Fruit fly (Drosophila melanogaster): ENCODE data around the gene CG43091.
A peak's percentile ranks its signal among the peaks of the same experiment; 100 is the strongest.

The CG43091 gene

dm6 chr3R:22726031-22726770 is 42.3 kb downstream of the CG43091 start, which contains the start of gene RNF220 (continued):
- no peak for TF ChIP-seq dan (GFP tag; IDR thresholded peaks at IDR 0.05)
- no peak for TF ChIP-seq gsb-n (tag; optimal IDR thresholded peaks at IDR 0.05)
- no peak for TF ChIP-seq sisA (GFP tag; IDR thresholded peaks at IDR 0.05)
- TF ChIP-seq sug (tag; optimal IDR thresholded peaks at IDR 0.05): no peak
- TF ChIP-seq CG34376 (GFP tag; optimal IDR thresholded peaks at IDR 0.05): no peak
- no peak for TF ChIP-seq Dip3 (GFP tag; optimal IDR thresholded peaks at IDR 0.05)
- no peak for TF ChIP-seq CG7987 (GFP tag; optimal IDR thresholded peaks at IDR 0.05)
- no peak for TF ChIP-seq ewg (GFP tag; optimal IDR thresholded peaks at IDR 0.05)
- TF ChIP-seq slp2 (GFP tag; optimal IDR thresholded peaks at IDR 0.05): no peak
- no peak for TF ChIP-seq pnt (GFP tag; optimal IDR thresholded peaks at IDR 0.05)
- TF ChIP-seq CG12236 (GFP tag; optimal IDR thresholded peaks at IDR 0.05): no peak
- TF ChIP-seq chm (GFP tag; IDR thresholded peaks at IDR 0.05): 0 out of 2 replicates have a peak, but pooled peaks have one; percentile 34
- peak; percentile 8 for TF ChIP-seq trem (tag; optimal IDR thresholded peaks at IDR 0.05)
- no peak for TF ChIP-seq Ravus (GFP tag; IDR thresholded peaks at IDR 0.05)
- no peak for TF ChIP-seq CG3163 (GFP tag; optimal IDR thresholded peaks at IDR 0.05)
- peak; percentile 78 for TF ChIP-seq bbx (GFP tag; IDR thresholded peaks at IDR 0.05; ENCODE audit: partially characterized antibody)
- TF ChIP-seq Oli (tag; optimal IDR thresholded peaks at IDR 0.05): no peak
- no peak for TF ChIP-seq Lim3 (GFP tag; IDR thresholded peaks at IDR 0.05)
- TF ChIP-seq so (GFP tag; IDR thresholded peaks at IDR 0.05): no peak
- TF ChIP-seq CG2678 (tag; optimal IDR thresholded peaks at IDR 0.05): peak; percentile 35
- TF ChIP-seq Bdp1 (GFP tag; optimal IDR thresholded peaks at IDR 0.05): no peak
- no peak for TF ChIP-seq CG15514 (GFP tag; optimal IDR thresholded peaks at IDR 0.05)
- no peak for TF ChIP-seq CG3838 (GFP tag; optimal IDR thresholded peaks at IDR 0.05)
- TF ChIP-seq fru (optimal IDR thresholded peaks at IDR 0.05): no peak
- no peak for TF ChIP-seq crp (GFP tag; optimal IDR thresholded peaks at IDR 0.05)
- TF ChIP-seq MBD-R2 (GFP tag; IDR thresholded peaks at IDR 0.05): peak; percentile 45
- TF ChIP-seq Sox102F (GFP tag; optimal IDR thresholded peaks at IDR 0.05): peak; percentile 5
- no peak for TF ChIP-seq otp (GFP tag; IDR thresholded peaks at IDR 0.05)
- TF ChIP-seq Hr78 (GFP tag; optimal IDR thresholded peaks at IDR 0.05): no peak
- peak; percentile 47 for TF ChIP-seq ato (GFP tag; IDR thresholded peaks at IDR 0.05; ENCODE audit: partially characterized antibody)
- no peak for TF ChIP-seq H15 (GFP tag; IDR thresholded peaks at IDR 0.05)
- peak; percentile 67 for TF ChIP-seq Ets65A (GFP tag)
- TF ChIP-seq emc (GFP tag; optimal IDR thresholded peaks at IDR 0.05): no peak
- TF ChIP-seq NC2β (GFP tag; optimal IDR thresholded peaks at IDR 0.05): no peak
- no peak for TF ChIP-seq Stat92E (GFP tag; optimal IDR thresholded peaks at IDR 0.05)
- no peak for TF ChIP-seq her (GFP tag; optimal IDR thresholded peaks at IDR 0.05)
- TF ChIP-seq stwl (tag; optimal IDR thresholded peaks at IDR 0.05): no peak
- TF ChIP-seq danr (GFP tag; IDR thresholded peaks at IDR 0.05): no peak
- no peak for TF ChIP-seq CG12299 (tag; optimal IDR thresholded peaks at IDR 0.05)
- TF ChIP-seq Fer3 (tag; optimal IDR thresholded peaks at IDR 0.05): no peak
- TF ChIP-seq dysf (GFP tag; IDR thresholded peaks at IDR 0.05): no peak
- no peak for TF ChIP-seq CG9876 (GFP tag; optimal IDR thresholded peaks at IDR 0.05)
- TF ChIP-seq CG12942 (GFP tag; optimal IDR thresholded peaks at IDR 0.05): no peak
- TF ChIP-seq maf-S (GFP tag; optimal IDR thresholded peaks at IDR 0.05): no peak
- TF ChIP-seq CG12769 (tag; optimal IDR thresholded peaks at IDR 0.05): no peak
- TF ChIP-seq CG2129 (GFP tag; IDR thresholded peaks at IDR 0.05; ENCODE audit: partially characterized antibody): peak; percentile 11
- TF ChIP-seq CG30020 (tag; optimal IDR thresholded peaks at IDR 0.05): peak; percentile 6
- TF ChIP-seq Bteb2 (GFP tag; optimal IDR thresholded peaks at IDR 0.05): no peak
- peak; percentile 30 for TF ChIP-seq dm (GFP tag; optimal IDR thresholded peaks at IDR 0.05)
- TF ChIP-seq CG18262 (tag; optimal IDR thresholded peaks at IDR 0.05): peak; percentile 30

All from whole organism, embryonic.